Worm (Caenorhabditis elegans) whole organism, L4/young adult: ENCODE results near the gene F49F1.15.

ENCODE experiments used
- W03F9.2 ChIP-seq: fragments of 150-350 bp; optimal IDR thresholded peaks from 2 replicates; lab custom pipeline; 2014; ENCODE audit warnings: missing biosample characterization, missing genetic modification characterization
- dao-5 ChIP-seq: sonication (generic microtip); optimal IDR thresholded peaks from 2 replicates; lab custom pipeline; 2016; ENCODE audit warnings: missing genotype, missing genetic modification characterization, moderate library complexity, missing compliant biosample characterization
- him-1 ChIP-seq: sonication (generic microtip); optimal IDR thresholded peaks from 2 replicates; lab custom pipeline; 2016; ENCODE audit warnings: missing genotype, missing genetic modification reagents, missing genetic modification characterization, missing compliant biosample characterization

Gene F49F1.15

DNA sequence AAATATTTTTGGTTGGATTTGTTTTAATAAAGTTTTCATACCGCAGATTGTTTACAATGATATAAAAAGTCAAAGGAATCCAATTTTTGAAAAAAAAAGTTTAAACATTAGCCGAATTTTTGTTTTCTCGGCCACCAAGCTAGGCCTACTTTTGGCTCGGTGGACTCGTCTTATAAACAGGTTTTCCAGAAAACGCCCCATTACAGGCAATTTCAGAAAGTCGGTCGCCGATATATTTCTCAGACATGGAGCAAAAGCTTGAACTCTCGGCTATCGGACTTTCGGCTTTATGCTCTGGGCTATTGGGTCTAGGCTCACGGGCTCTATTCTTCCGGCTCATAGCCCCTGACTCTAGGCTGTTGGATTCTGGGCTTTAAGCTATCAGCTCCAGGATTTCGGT is 31.3 kb downstream of the F49F1.15 start:
- TF ChIP-seq W03F9.2 (no peak), dao-5 (tag; lab: Kevin White, UChicago) (no peak), him-1 (tag; lab: Kevin White, UChicago) (no peak)

ce11 chrIV:4082599-4082998 is 31.8 kb downstream of the F49F1.15 start:
- TF ChIP-seq dao-5 (tag; lab: Kevin White, UChicago) (no peak), W03F9.2 (no peak), him-1 (tag; lab: Kevin White, UChicago) (no peak)

- TF ChIP-seq him-1 (tag; lab: Kevin White, UChicago) (no peak), W03F9.2 (no peak), dao-5 (tag; lab: Kevin White, UChicago) (no peak)
These were observed 33.6 kb downstream of the F49F1.15 start, which contains the start of the genes C35B1.9 and C35B1.3 for ce11 chrIV:4080846-4081245. C35B1.9 (minus strand) TSS chrIV:4080946. C35B1.3 (plus strand) TSS chrIV:4081151.

DNA sequence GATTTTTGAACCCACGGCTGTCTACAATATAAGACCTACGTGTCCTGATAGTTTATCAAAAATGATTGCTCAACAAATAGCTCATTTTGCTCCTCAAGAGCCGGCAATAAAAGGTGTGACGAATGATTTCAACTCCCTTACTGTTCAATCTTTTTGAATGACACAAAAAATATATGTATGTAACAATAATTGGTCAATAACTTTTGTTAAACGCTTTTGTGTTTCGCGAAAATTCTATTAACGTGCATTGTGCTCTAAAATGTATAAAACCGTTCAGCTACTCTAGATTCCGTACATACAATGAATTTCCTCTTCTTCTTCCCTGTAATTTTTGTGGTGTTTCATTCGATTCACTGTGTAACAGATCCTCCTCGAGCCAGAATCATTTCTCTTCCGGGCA is 34.9 kb downstream of the F49F1.15 start, which contains the start of gene C35B1.4:
Gene C35B1.4 (plus strand): TSS at position 301 of the 400 bp plus-strand sequence.
- TF ChIP-seq him-1 (tag; lab: Kevin White, UChicago) (no peak), W03F9.2 (no peak), dao-5 (tag; lab: Kevin White, UChicago) (no peak)

- no peak for TF ChIP-seq him-1 (tag; lab: Kevin White, UChicago)
- no peak for TF ChIP-seq dao-5 (tag; lab: Kevin White, UChicago)
- no peak for TF ChIP-seq W03F9.2
These were observed 35.5 kb downstream of the F49F1.15 start, which contains the start of gene C35B1.8 for ce11 chrIV:4078901-4079300. C35B1.8 (minus strand) TSS chrIV:4079001.

- TF ChIP-seq W03F9.2: no peak
- TF ChIP-seq dao-5 (tag; lab: Kevin White, UChicago): no peak
- TF ChIP-seq him-1 (tag; lab: Kevin White, UChicago): no peak
These were observed 37.6 kb downstream of the F49F1.15 start for ce11 chrIV:4076690-4077295.

ce11 chrIV:4074610-4075009 is 39.8 kb downstream of the F49F1.15 start, which contains the start of gene W03D2.9:
W03D2.9 (minus strand) TSS chrIV:4074710.
- TF ChIP-seq W03F9.2: no peak
- no peak for TF ChIP-seq dao-5 (tag; lab: Kevin White, UChicago)
- TF ChIP-seq him-1 (tag; lab: Kevin White, UChicago): no peak

- TF ChIP-seq him-1 (tag; lab: Kevin White, UChicago): no peak
- TF ChIP-seq dao-5 (tag; lab: Kevin White, UChicago): no peak
- no peak for TF ChIP-seq W03F9.2
These were observed 42.4 kb downstream of the F49F1.15 start, which contains the start of gene pqn-75 for ce11 chrIV:4072027-4072426. pqn-75 (plus strand) TSS chrIV:4072327.

DNA sequence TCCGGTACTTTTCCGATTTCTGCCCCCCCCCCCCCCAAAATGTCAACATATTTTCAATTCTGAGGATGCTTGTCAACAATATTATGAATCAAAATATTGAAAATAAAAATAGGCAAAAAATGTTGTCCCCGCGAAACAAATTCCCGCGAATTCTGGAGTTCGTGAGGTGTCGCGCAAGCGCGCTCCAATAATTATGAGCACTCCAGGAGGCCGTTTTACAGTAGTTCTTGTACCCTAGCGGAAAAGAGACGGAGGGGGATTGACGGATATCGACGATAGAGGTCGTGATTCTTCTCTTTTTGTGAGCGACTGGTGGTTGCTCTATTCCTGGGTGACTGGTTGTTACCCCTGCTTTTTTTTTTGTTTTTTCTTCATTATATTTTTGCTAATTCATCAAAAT is 43.6 kb downstream of the F49F1.15 start:
- TF ChIP-seq W03F9.2: no peak
- TF ChIP-seq dao-5 (tag; lab: Kevin White, UChicago): no peak
- no peak for TF ChIP-seq him-1 (tag; lab: Kevin White, UChicago)

DNA sequence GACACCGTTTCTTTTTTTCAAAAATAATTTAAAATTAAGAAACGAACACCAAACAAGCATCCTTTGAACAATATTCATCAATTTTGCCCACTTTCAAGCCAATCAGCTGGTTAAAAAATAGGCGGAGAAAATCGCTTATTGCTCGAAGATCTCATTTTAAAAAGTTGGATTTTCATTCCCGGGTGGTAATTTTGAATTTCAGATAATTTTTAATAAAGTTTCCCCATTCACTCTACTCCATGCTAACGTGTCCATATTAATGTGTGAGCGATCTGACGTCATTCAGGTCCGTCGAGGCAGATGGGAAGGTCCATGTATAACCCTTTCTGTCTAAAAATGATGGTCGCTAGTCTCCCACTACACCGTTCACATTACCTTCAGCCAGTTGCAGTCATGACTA is 45.9 kb downstream of the F49F1.15 start, which contains the start of gene fbxb-55:
Gene fbxb-55 (plus strand): TSS at position 301 of the 400 bp plus-strand sequence.
- TF ChIP-seq him-1 (tag; lab: Kevin White, UChicago) (no peak), dao-5 (tag; lab: Kevin White, UChicago) (no peak), W03F9.2 (no peak)

ce11 chrIV:4067336-4067735 is 47.1 kb downstream of the F49F1.15 start:
- TF ChIP-seq dao-5 (tag; lab: Kevin White, UChicago): no peak
- TF ChIP-seq him-1 (tag; lab: Kevin White, UChicago): no peak
- no peak for TF ChIP-seq W03F9.2
